Worm (Caenorhabditis elegans) whole organism, L4/young adult: ENCODE data around the gene unc-7.

Experiments
- W03F9.2 ChIP-seq: fragments of 150-350 bp; optimal IDR thresholded peaks from 2 replicates; lab custom pipeline; 2014; ENCODE audit warnings: missing biosample characterization, missing genetic modification characterization
- him-1 ChIP-seq: sonication (generic microtip); optimal IDR thresholded peaks from 2 replicates; lab custom pipeline; 2016; ENCODE audit warnings: missing genotype, missing genetic modification reagents, missing genetic modification characterization, missing compliant biosample characterization

DNA sequence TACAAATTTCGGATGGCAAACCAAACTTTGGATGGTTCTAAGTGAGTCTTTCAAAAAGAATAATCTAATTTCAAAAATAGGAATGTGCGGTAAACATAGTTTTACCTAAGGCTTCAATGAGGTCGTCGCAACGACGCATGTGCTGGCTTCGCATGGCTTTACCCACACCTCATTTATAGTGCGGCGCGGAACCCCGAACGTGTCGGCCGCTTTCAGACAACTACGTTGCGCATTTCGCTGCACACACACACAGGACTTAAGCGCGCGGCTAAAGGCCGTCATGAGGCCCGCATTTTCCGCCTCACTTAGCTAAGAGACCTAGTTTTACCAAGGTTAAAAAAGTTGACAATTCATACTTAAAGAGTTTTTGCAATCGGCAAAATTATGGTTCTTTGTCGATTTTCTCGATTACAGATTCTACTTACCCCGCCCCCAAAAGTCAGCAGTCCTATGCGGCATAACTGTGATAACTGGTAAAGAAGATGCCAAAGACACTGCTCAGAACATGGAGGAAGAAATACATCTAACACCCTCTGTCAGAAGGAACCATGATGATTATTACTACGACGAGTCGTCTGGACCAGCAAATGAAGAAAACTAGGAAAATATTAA lies 54.7 kb downstream of the unc-7 start:
- TF ChIP-seq him-1 (no peak), W03F9.2 (no peak)
